Fruit fly (Drosophila melanogaster): ENCODE results near the gene out.

out gene

dm6 chrX:19321820-19322708 is at the start of gene out:
Gene out, minus strand, starts transcription at chrX:19322106.
- TF ChIP-seq her (GFP tag; optimal IDR thresholded peaks at IDR 0.05) (no peak), Deaf1 (tag; optimal IDR thresholded peaks at IDR 0.05) (peak; percentile 70), zen (tag; optimal IDR thresholded peaks at IDR 0.05) (peak; percentile 93), CG10431 (GFP tag; optimal IDR thresholded peaks at IDR 0.05) (peak; percentile 82), CG6254 (GFP tag; optimal IDR thresholded peaks at IDR 0.05) (peak; percentile 91), Myb (GFP tag; optimal IDR thresholded peaks at IDR 0.05) (peak; percentile 61), Hr51 (GFP tag; optimal IDR thresholded peaks at IDR 0.05) (peak; percentile 86 to 93), CG3847 (GFP tag; IDR thresholded peaks at IDR 0.05) (peak; percentile 94), CG6813 (GFP tag; optimal IDR thresholded peaks at IDR 0.05) (peak; percentile 92), CG2202 (tag; optimal IDR thresholded peaks at IDR 0.05) (peak; percentile 87), CG3281 (GFP tag; optimal IDR thresholded peaks at IDR 0.05) (peak; percentile 94), Ptx1 (GFP tag; IDR thresholded peaks at IDR 0.05) (peak; percentile 95), exex (tag; optimal IDR thresholded peaks at IDR 0.05) (peak; percentile 69), CG7928 (GFP tag; optimal IDR thresholded peaks at IDR 0.05) (peak; percentile 67), CG33557 (GFP tag; optimal IDR thresholded peaks at IDR 0.05) (peak; percentile 90), inv (GFP tag; IDR thresholded peaks at IDR 0.05; ENCODE audit: partially characterized antibody) (no peak), HLH54F (GFP tag; optimal IDR thresholded peaks at IDR 0.05) (peak; percentile 85), cas (GFP tag; IDR thresholded peaks at IDR 0.05) (peak; percentile 72), pb (GFP tag; optimal IDR thresholded peaks at IDR 0.05) (peak; percentile 72), ind (GFP tag; optimal IDR thresholded peaks at IDR 0.05) (peak; percentile 92), eve (GFP tag; optimal IDR thresholded peaks at IDR 0.05) (peak; percentile 67 to 95), Dip2 (GFP tag; IDR thresholded peaks at IDR 0.05) (peak; percentile 66), Nf-YC (tag; optimal IDR thresholded peaks at IDR 0.05) (peak; percentile 82), CG17328 (GFP tag; IDR thresholded peaks at IDR 0.05) (peak; percentile 90), aop (GFP tag; IDR thresholded peaks at IDR 0.05) (no peak), trh (GFP tag; optimal IDR thresholded peaks at IDR 0.05) (peak; percentile 86), tgo (GFP tag; IDR thresholded peaks at IDR 0.05) (peak; percentile 93), tap (tag; optimal IDR thresholded peaks at IDR 0.05) (peak; percentile 90), dysf (GFP tag; IDR thresholded peaks at IDR 0.05) (peak; percentile 96), so (GFP tag; IDR thresholded peaks at IDR 0.05) (peak; percentile 96), CG7357 (GFP tag; IDR thresholded peaks at IDR 0.05) (peak; percentile 90), Trl (optimal IDR thresholded peaks at IDR 0.05) (peak; percentile 70 to 74), Trl (GFP tag; optimal IDR thresholded peaks at IDR 0.05) (peak; percentile 89), ftz-f1 (GFP tag; optimal IDR thresholded peaks at IDR 0.05) (peak; percentile 33), Ada2b (GFP tag; IDR thresholded peaks at IDR 0.05) (peak; percentile 91), H2.0 (GFP tag; IDR thresholded peaks at IDR 0.05) (peak; percentile 89), nom (GFP tag; optimal IDR thresholded peaks at IDR 0.05) (peak; percentile 85), trem (tag; optimal IDR thresholded peaks at IDR 0.05) (peak; percentile 87), pho (GFP tag; optimal IDR thresholded peaks at IDR 0.05) (peak; percentile 89), CG31441 (GFP tag; IDR thresholded peaks at IDR 0.05) (peak; percentile 91), CG17802 (tag; optimal IDR thresholded peaks at IDR 0.05) (peak; percentile 81), salm (tag; optimal IDR thresholded peaks at IDR 0.05) (peak; percentile 92), vfl (GFP tag; optimal IDR thresholded peaks at IDR 0.05) (peak; percentile 86), CG16779 (GFP tag; IDR thresholded peaks at IDR 0.05) (peak; percentile 70; the same call in 1 of the 2 replicates), sug (tag; optimal IDR thresholded peaks at IDR 0.05) (peak; percentile 90), CG1233 (GFP tag; optimal IDR thresholded peaks at IDR 0.05) (peak; percentile 93), dpn (GFP tag; optimal IDR thresholded peaks at IDR 0.05) (peak; percentile 90), Side (GFP tag; optimal IDR thresholded peaks at IDR 0.05) (peak; percentile 85), pfk (GFP tag; optimal IDR thresholded peaks at IDR 0.05) (no peak)

All from whole organism, embryonic.